Worm (Caenorhabditis elegans) whole organism, early embryonic: Measurements from ENCODE around the gene K01B6.4.

Experiments used
- B0310.2 ChIP-seq: sonication (generic microtip); optimal IDR thresholded peaks from 2 replicates; lab custom pipeline; 2016; ENCODE audit warnings: mild to moderate bottlenecking, missing genetic modification characterization, missing compliant biosample characterization
- ama-1 ChIP-seq: fragments of 150-350 bp; optimal IDR thresholded peaks from 2 replicates; lab custom pipeline; 2014
- ceh-13 ChIP-seq: fragments of 200-800 bp; sonication (Bioruptor generic); optimal IDR thresholded peaks from 2 replicates; lab custom pipeline; 2018; ENCODE audit warnings: mild to moderate bottlenecking, missing genetic modification characterization, missing compliant biosample characterization
- ets-7 ChIP-seq: sonication (generic microtip); optimal IDR thresholded peaks from 2 replicates; lab custom pipeline; 2016; ENCODE audit warnings: missing genotype, missing genetic modification characterization, missing compliant biosample characterization
- flt-1 ChIP-seq: fragments of 200-800 bp; sonication (Bioruptor generic); IDR thresholded peaks from 2 replicates; pipeline ENCODE4 v1.3.6; 2022; ENCODE audit warnings: missing genetic modification characterization, missing compliant biosample characterization
- hmbx-1 ChIP-seq: sonication (generic microtip); optimal IDR thresholded peaks from 2 replicates; lab custom pipeline; 2016; ENCODE audit warnings: mild to moderate bottlenecking, missing genetic modification characterization, missing compliant biosample characterization
- hmg-4 ChIP-seq: fragments of 200-800 bp; sonication (Bioruptor generic); optimal IDR thresholded peaks from 2 replicates; lab custom pipeline; 2018; ENCODE audit warnings: mild to moderate bottlenecking, missing genetic modification characterization, missing compliant biosample characterization
- hnd-1 ChIP-seq: sonication (generic microtip); optimal IDR thresholded peaks from 2 replicates; lab custom pipeline; 2016; ENCODE audit warnings: missing genetic modification characterization, missing compliant biosample characterization
- scrt-1 ChIP-seq: fragments of 200-800 bp; sonication (Bioruptor generic); IDR thresholded peaks from 2 replicates; pipeline ENCODE4 v1.3.6; 2022; ENCODE audit warnings: missing genetic modification characterization, missing compliant biosample characterization
- sea-1 ChIP-seq: fragments of 200-800 bp; sonication (Bioruptor generic); conservative IDR thresholded peaks from 2 replicates; pipeline ENCODE4 v1.3.6; 2022; ENCODE audit warnings: missing genetic modification characterization, missing compliant biosample characterization
- tbx-11 ChIP-seq: fragments of 200-800 bp; sonication (Bioruptor generic); IDR thresholded peaks from 2 replicates; pipeline ENCODE4 v1.3.6; 2022; ENCODE audit warnings: missing genetic modification characterization, missing compliant biosample characterization
- tbx-37 ChIP-seq: fragments of 200-800 bp; sonication (Bioruptor generic); conservative IDR thresholded peaks from 2 replicates; pipeline ENCODE4 v1.3.6; 2022; ENCODE audit warnings: missing genetic modification reagents, missing genetic modification characterization, missing compliant biosample characterization

DNA sequence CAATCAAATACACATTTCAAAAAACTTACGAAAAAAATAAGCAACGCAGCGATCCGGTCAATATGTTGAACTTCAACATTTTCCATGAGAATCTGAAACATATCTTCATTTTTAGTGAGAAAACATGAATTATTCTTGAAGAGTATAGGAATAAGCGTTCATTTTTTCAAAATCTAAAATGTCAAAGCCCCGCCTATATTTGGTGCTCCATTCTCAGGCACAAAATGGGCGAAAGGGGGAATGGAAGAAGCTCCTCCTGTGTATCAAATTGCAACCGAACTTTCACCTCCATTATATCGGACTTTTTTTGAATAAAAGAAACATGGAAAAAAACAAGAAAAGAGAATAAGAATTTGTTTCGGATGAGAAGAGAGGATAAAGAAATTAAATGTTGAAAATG lies 9.4 kb upstream of the K01B6.4 start, which contains the start of gene srx-45:
- TF ChIP-seq flt-1 (no peak), ceh-13 (GFP tag; lab: Kevin White, UChicago) (no peak), hnd-1 (no peak), tbx-11 (GFP tag; lab: Robert Waterston, UW) (no peak), ama-1 (lab: Kevin White, UChicago) (no peak), scrt-1 (no peak), B0310.2 (tag; lab: Kevin White, UChicago) (no peak), hmbx-1 (tag; lab: Kevin White, UChicago) (no peak), sea-1 (GFP tag; lab: Robert Waterston, UW) (no peak), ets-7 (tag; lab: Kevin White, UChicago) (no peak), tbx-37 (GFP tag; lab: Robert Waterston, UW) (no peak), hmg-4 (GFP tag; lab: Kevin White, UChicago) (no peak)
